Worm (Caenorhabditis elegans) whole organism, L4 larva: Measurements from ENCODE around the gene ags-3.

Experiments used
- D1046.2 ChIP-seq: fragments of 200-800 bp; sonication (Bioruptor generic); IDR thresholded peaks from 2 replicates; pipeline ENCODE4 v1.3.6; 2022; ENCODE audit warnings: missing genetic modification characterization, missing compliant biosample characterization
- F10B5.3 ChIP-seq: sonication (generic microtip); optimal IDR thresholded peaks from 2 replicates; lab custom pipeline; 2016; ENCODE audit warnings: mild to moderate bottlenecking, missing genetic modification characterization, missing compliant biosample characterization
- F44E2.7 ChIP-seq: fragments of 200-800 bp; sonication (Bioruptor generic); IDR thresholded peaks from 2 replicates; pipeline ENCODE4 v2.1.2; 2022; ENCODE audit warnings: missing genetic modification characterization, missing compliant biosample characterization
- T20F7.1 ChIP-seq: fragments of 200-800 bp; sonication (Bioruptor generic); optimal IDR thresholded peaks from 2 replicates; lab custom pipeline; 2018; ENCODE audit warnings: mild to moderate bottlenecking, missing genetic modification characterization, missing compliant biosample characterization
- T26A8.4 ChIP-seq: fragments of 200-800 bp; sonication (Bioruptor generic); IDR thresholded peaks from 2 replicates; pipeline ENCODE4 v1.3.6; 2022; ENCODE audit warnings: missing genetic modification characterization, missing compliant biosample characterization
- aha-1 ChIP-seq: fragments of 150-350 bp; peaks from one replicate; lab custom pipeline; 2014; ENCODE audit warnings: missing biosample characterization, missing genetic modification characterization
- attf-4 ChIP-seq: sonication (generic microtip); optimal IDR thresholded peaks from 3 replicates; lab custom pipeline; 2017; ENCODE audit warnings: missing biosample characterization, missing genetic modification characterization
- ceh-82 ChIP-seq: sonication (generic microtip); optimal IDR thresholded peaks from 2 replicates; lab custom pipeline; 2017; ENCODE audit warnings: missing biosample characterization, missing genetic modification characterization
- ctbp-1 ChIP-seq: fragments of 200-800 bp; sonication (Bioruptor generic); IDR thresholded peaks from 2 replicates; pipeline ENCODE4 v1.3.6; 2022; ENCODE audit warnings: missing genetic modification reagents, missing genetic modification characterization, missing compliant biosample characterization
- daf-12 ChIP-seq: fragments of 150-350 bp; optimal IDR thresholded peaks from 2 replicates; lab custom pipeline; 2014; ENCODE audit warnings: missing biosample characterization, missing genetic modification reagents, missing genetic modification characterization
- daf-19 ChIP-seq: fragments of 200-800 bp; sonication (Bioruptor generic); conservative IDR thresholded peaks from 2 replicates; pipeline ENCODE4 v1.3.6; 2022; ENCODE audit warnings: missing genetic modification characterization, missing compliant biosample characterization
- dmd-6 ChIP-seq: fragments of 200-800 bp; sonication (Bioruptor generic); IDR thresholded peaks from 2 replicates; pipeline ENCODE4 v1.3.6; 2022; ENCODE audit warnings: missing genetic modification reagents, missing genetic modification characterization, missing compliant biosample characterization
- dmd-8 ChIP-seq: fragments of 200-800 bp; sonication (Bioruptor generic); IDR thresholded peaks from 2 replicates; pipeline ENCODE4 v1.3.6; 2022; ENCODE audit warnings: missing genetic modification characterization, missing compliant biosample characterization
- dmd-9 ChIP-seq: fragments of 200-800 bp; sonication (Bioruptor generic); IDR thresholded peaks from 2 replicates; pipeline ENCODE4 v1.3.6; 2022; ENCODE audit warnings: missing genetic modification reagents, missing genetic modification characterization, missing compliant biosample characterization
- dpl-1 ChIP-seq: fragments of 150-350 bp; optimal IDR thresholded peaks from 2 replicates; lab custom pipeline; 2014; ENCODE audit warnings: missing biosample characterization, missing genetic modification reagents, missing genetic modification characterization
- duxl-1 ChIP-seq: sonication (generic microtip); optimal IDR thresholded peaks from 2 replicates; lab custom pipeline; 2016; ENCODE audit warnings: mild to moderate bottlenecking, missing genetic modification characterization, moderate library complexity, missing compliant biosample characterization; ENCODE audit not compliant: poor library complexity
- dve-1 ChIP-seq: sonication (generic microtip); optimal IDR thresholded peaks from 2 replicates; lab custom pipeline; 2017; ENCODE audit warnings: antibody characterized with exemption, mild to moderate bottlenecking, missing genetic modification characterization, missing compliant biosample characterization; ENCODE audit not compliant: insufficient read depth
- egl-27 ChIP-seq: sonication (generic microtip); optimal IDR thresholded peaks from 3 replicates; lab custom pipeline; 2017; ENCODE audit warnings: missing biosample characterization, missing genetic modification reagents, missing genetic modification characterization
- fkh-10 ChIP-seq: fragments of 150-350 bp; optimal IDR thresholded peaks from 2 replicates; lab custom pipeline; 2014; ENCODE audit warnings: missing biosample characterization, missing genetic modification reagents, missing genetic modification characterization
- hlh-11 ChIP-seq: fragments of 200-800 bp; sonication (Bioruptor generic); optimal IDR thresholded peaks from 2 replicates; lab custom pipeline; 2018; ENCODE audit warnings: mild to moderate bottlenecking, missing genetic modification characterization, missing compliant biosample characterization
- hlh-30 ChIP-seq: sonication (generic microtip); optimal IDR thresholded peaks from 2 replicates; lab custom pipeline; 2017; ENCODE audit warnings: antibody characterized with exemption, mild to moderate bottlenecking, missing genetic modification characterization, missing compliant biosample characterization; ENCODE audit not compliant: insufficient read depth
- lin-1 ChIP-seq: fragments of 200-800 bp; sonication (Bioruptor generic); IDR thresholded peaks from 2 replicates; pipeline ENCODE4 v1.3.6; 2022; ENCODE audit warnings: missing genetic modification reagents, missing genetic modification characterization, missing compliant biosample characterization
- lin-38 ChIP-seq: fragments of 200-800 bp; sonication (Bioruptor generic); IDR thresholded peaks from 2 replicates; pipeline ENCODE4 v1.3.6; 2022; ENCODE audit warnings: missing genetic modification reagents, missing genetic modification characterization, missing compliant biosample characterization
- lin-39 ChIP-seq: fragments of 150-350 bp; optimal IDR thresholded peaks from 2 replicates; lab custom pipeline; 2014; ENCODE audit warnings: missing biosample characterization, missing genetic modification reagents, missing genetic modification characterization
- mdt-29 ChIP-seq: fragments of 200-800 bp; sonication (Bioruptor generic); IDR thresholded peaks from 2 replicates; pipeline ENCODE4 v1.3.6; 2022; ENCODE audit warnings: missing genetic modification reagents, missing genetic modification characterization, missing compliant biosample characterization
- mes-2 ChIP-seq: sonication (generic microtip); optimal IDR thresholded peaks from 2 replicates; lab custom pipeline; 2016; ENCODE audit warnings: missing genotype, mild to moderate bottlenecking, missing genetic modification characterization, missing compliant biosample characterization; ENCODE audit not compliant: poor library complexity, severe bottlenecking
- mxl-2 ChIP-seq: fragments of 200-800 bp; sonication (Bioruptor generic); conservative IDR thresholded peaks from 2 replicates; pipeline ENCODE4 v1.3.6; 2022; ENCODE audit warnings: missing genetic modification reagents, missing genetic modification characterization, missing compliant biosample characterization
- nhr-10 ChIP-seq: fragments of 150-350 bp; optimal IDR thresholded peaks from 2 replicates; lab custom pipeline; 2014; ENCODE audit warnings: missing biosample characterization, missing genetic modification characterization
- nhr-102 ChIP-seq: sonication (generic microtip); optimal IDR thresholded peaks from 2 replicates; lab custom pipeline; 2016; ENCODE audit warnings: mild to moderate bottlenecking, missing genetic modification characterization, moderate library complexity, missing compliant biosample characterization
- nhr-111 ChIP-seq: fragments of 200-800 bp; sonication (Bioruptor generic); optimal IDR thresholded peaks from 2 replicates; lab custom pipeline; 2018; ENCODE audit warnings: mild to moderate bottlenecking, missing genetic modification characterization, missing compliant biosample characterization
- nhr-25 ChIP-seq: sonication (generic microtip); optimal IDR thresholded peaks from 2 replicates; lab custom pipeline; 2017; ENCODE audit warnings: missing genetic modification characterization, mild to moderate bottlenecking, missing compliant biosample characterization, antibody characterized with exemption, moderate library complexity, borderline replicate concordance; ENCODE audit not compliant: insufficient read depth
- nhr-28 ChIP-seq: fragments of 150-350 bp; optimal IDR thresholded peaks from 2 replicates; lab custom pipeline; 2014; ENCODE audit warnings: missing biosample characterization, missing genetic modification characterization
- nhr-48 ChIP-seq: sonication (generic microtip); optimal IDR thresholded peaks from 2 replicates; lab custom pipeline; 2016; ENCODE audit warnings: mild to moderate bottlenecking, missing genetic modification characterization, missing compliant biosample characterization
- nhr-6 ChIP-seq: fragments of 150-350 bp; optimal IDR thresholded peaks from 2 replicates; lab custom pipeline; 2014; ENCODE audit warnings: missing biosample characterization, missing genetic modification characterization
- nhr-76 ChIP-seq: fragments of 150-350 bp; optimal IDR thresholded peaks from 2 replicates; lab custom pipeline; 2014; ENCODE audit warnings: missing biosample characterization, missing genetic modification characterization
- nhr-77 ChIP-seq: fragments of 150-350 bp; optimal IDR thresholded peaks from 2 replicates; lab custom pipeline; 2014; ENCODE audit warnings: missing biosample characterization, missing genetic modification characterization
- php-3 ChIP-seq: fragments of 200-800 bp; sonication (Bioruptor generic); IDR thresholded peaks from 2 replicates; pipeline ENCODE4 v1.3.6; 2022; ENCODE audit warnings: missing genetic modification reagents, missing genetic modification characterization, missing compliant biosample characterization
- saeg-2 ChIP-seq: fragments of 200-800 bp; sonication (Bioruptor generic); IDR thresholded peaks from 2 replicates; pipeline ENCODE4 v1.3.6; 2022; ENCODE audit warnings: missing genetic modification reagents, missing genetic modification characterization, missing compliant biosample characterization
- sdz-12 ChIP-seq: fragments of 200-800 bp; sonication (Bioruptor generic); optimal IDR thresholded peaks from 2 replicates; lab custom pipeline; 2018; ENCODE audit warnings: mild to moderate bottlenecking, missing genetic modification characterization, missing compliant biosample characterization
- set-16 ChIP-seq: fragments of 200-800 bp; sonication (Bioruptor generic); IDR thresholded peaks from 2 replicates; pipeline ENCODE4 v1.3.6; 2022; ENCODE audit warnings: missing genetic modification reagents, missing genetic modification characterization, missing compliant biosample characterization
- snpc-4 ChIP-seq: fragments of 150-350 bp; optimal IDR thresholded peaks from 2 replicates; lab custom pipeline; 2014; ENCODE audit warnings: missing biosample characterization, missing genetic modification characterization
- unc-62 ChIP-seq, 3 experiments: fragments of 150-350 bp in 1 of 3; sonication (generic microtip); optimal IDR thresholded peaks in 2 of 3; peaks in 1 of 3; 1 replicate in 1 of 3; 2 replicates in 2 of 3; lab custom pipeline; 2014 to 2017; ENCODE audit warnings: missing biosample characterization in 3 of 3, missing genetic modification characterization in 3 of 3, missing genetic modification reagents in 3 of 3, missing genotype in 1 of 3
- zag-1 ChIP-seq: fragments of 150-350 bp; optimal IDR thresholded peaks from 2 replicates; lab custom pipeline; 2014; ENCODE audit warnings: missing biosample characterization, missing genetic modification characterization
- zfp-2 ChIP-seq: sonication (generic microtip); optimal IDR thresholded peaks from 2 replicates; lab custom pipeline; 2016; ENCODE audit warnings: mild to moderate bottlenecking, missing genetic modification characterization, missing compliant biosample characterization
- zip-2 ChIP-seq: fragments of 150-350 bp; optimal IDR thresholded peaks from 2 replicates; lab custom pipeline; 2014; ENCODE audit warnings: missing biosample characterization, missing genetic modification characterization
- ztf-11 ChIP-seq: fragments of 150-350 bp; optimal IDR thresholded peaks from 2 replicates; lab custom pipeline; 2014; ENCODE audit warnings: missing biosample characterization, missing genetic modification characterization

ags-3 gene

ce11 chrX:5283531-5283930 is 19.9 kb downstream of the ags-3 start, which contains the start of gene vps-41 (continued):
- TF ChIP-seq attf-4 (tag; lab: Kevin White, UChicago), result no peak
- TF ChIP-seq, all 104 proteins: peak for 0

- no peak for TF ChIP-seq ctbp-1
- TF ChIP-seq unc-62 (GFP tag; optimal IDR thresholded peaks at IDR 0.05 in 1 of 2; lab: Kevin White, UChicago), result peak in 1 of 2 experiments; percentile 1
- no peak for TF ChIP-seq unc-62 (tag; optimal IDR thresholded peaks at IDR 0.05; lab: Kevin White, UChicago)
Observed at ce11 chrX:5279674-5280073, 23.7 kb downstream of the ags-3 start, which contains the start of gene rga-8. TSS of gene rga-8 (minus strand) at chrX:5279774.

- TF ChIP-seq hlh-11, result peak; percentile 76
- no peak for TF ChIP-seq set-16 (GFP tag; lab: Robert Waterston, UW)
- TF ChIP-seq daf-12 (tag; lab: Kevin White, UChicago), result no peak
- no peak for TF ChIP-seq dmd-9
- no peak for TF ChIP-seq zag-1 (tag; lab: Kevin White, UChicago)
- peak; percentile 22 for TF ChIP-seq nhr-77 (tag; lab: Kevin White, UChicago)
- no peak for TF ChIP-seq D1046.2 (GFP tag; lab: Robert Waterston, UW)
- TF ChIP-seq nhr-76 (tag; lab: Kevin White, UChicago), result no peak
- TF ChIP-seq T26A8.4, result 0 out of 2 replicates have a peak, but pooled peaks have one; percentile 32
- peak; percentile 81 for TF ChIP-seq dve-1 (tag; lab: Kevin White, UChicago)
- no peak for TF ChIP-seq F44E2.7 (GFP tag; lab: Robert Waterston, UW)
- peak; percentile 34 for TF ChIP-seq dpl-1
- no peak for TF ChIP-seq snpc-4 (tag; lab: Kevin White, UChicago)
- TF ChIP-seq ctbp-1, result 0 out of 2 replicates have a peak, but pooled peaks have one; percentile 20
- TF ChIP-seq nhr-48 (tag; lab: Kevin White, UChicago), result peak; percentile 1
- peak; percentile 11 for TF ChIP-seq nhr-6
- peak; percentile 53; the same call in 1 of the 2 replicates for TF ChIP-seq php-3 (GFP tag; lab: Robert Waterston, UW)
- no peak for TF ChIP-seq nhr-111 (GFP tag; lab: Kevin White, UChicago)
- no peak for TF ChIP-seq fkh-10 (GFP tag; lab: Kevin White, UChicago)
- peak; percentile 96 for TF ChIP-seq T20F7.1 (GFP tag; lab: Kevin White, UChicago)
- TF ChIP-seq zip-2 (tag; lab: Kevin White, UChicago), result no peak
- TF ChIP-seq nhr-10 (tag; lab: Kevin White, UChicago), result no peak
- TF ChIP-seq dmd-6 (GFP tag; lab: Robert Waterston, UW), result peak; percentile 60
- TF ChIP-seq lin-38, result no peak
- no peak for TF ChIP-seq lin-1 (GFP tag; lab: Robert Waterston, UW)
- TF ChIP-seq nhr-28, result peak; percentile 96
- no peak for TF ChIP-seq daf-19 (GFP tag; lab: Robert Waterston, UW)
- peak; percentile 27 for TF ChIP-seq aha-1
- no peak for TF ChIP-seq sdz-12 (GFP tag; lab: Kevin White, UChicago)
- TF ChIP-seq unc-62 (GFP tag; optimal IDR thresholded peaks at IDR 0.05 in 1 of 2; lab: Kevin White, UChicago), result peak in 1 of 2 experiments; percentile 96
- no peak for TF ChIP-seq unc-62 (tag; optimal IDR thresholded peaks at IDR 0.05; lab: Kevin White, UChicago)
- TF ChIP-seq egl-27 (tag; lab: Kevin White, UChicago), result no peak
- peak; percentile 34 for TF ChIP-seq nhr-102 (tag; lab: Kevin White, UChicago)
- peak; percentile 53 for TF ChIP-seq mes-2 (tag; lab: Kevin White, UChicago)
- TF ChIP-seq mdt-29 (GFP tag; lab: Robert Waterston, UW), result no peak
- TF ChIP-seq lin-39 (tag; lab: Kevin White, UChicago), result no peak
- no peak for TF ChIP-seq mxl-2
- no peak for TF ChIP-seq saeg-2 (GFP tag; lab: Robert Waterston, UW)
- no peak for TF ChIP-seq F10B5.3 (tag; lab: Kevin White, UChicago)
- TF ChIP-seq ceh-82 (tag; lab: Kevin White, UChicago), result no peak
- TF ChIP-seq dmd-8 (GFP tag; lab: Robert Waterston, UW), result no peak
- TF ChIP-seq ztf-11 (tag; lab: Kevin White, UChicago), result no peak
- TF ChIP-seq nhr-25, result no peak
- peak; percentile 71 for TF ChIP-seq hlh-30 (tag; lab: Kevin White, UChicago)
- TF ChIP-seq duxl-1 (tag; lab: Kevin White, UChicago), result peak; percentile 2
- TF ChIP-seq zfp-2, result no peak
Observed at ce11 chrX:5279170-5279635, 24.2 kb downstream of the ags-3 start, which contains the start of gene Y34B4A.2. TSS of gene Y34B4A.2 (plus strand) at chrX:5279497.
